Worm (Caenorhabditis elegans) whole organism, L4 larva: ENCODE results near the gene F35H10.5.

Experiments
- F10B5.3 ChIP-seq: sonication (generic microtip); optimal IDR thresholded peaks from 2 replicates; lab custom pipeline; 2016; ENCODE audit warnings: mild to moderate bottlenecking, missing genetic modification characterization, missing compliant biosample characterization
- Y48G9A.11 ChIP-seq: fragments of 200-800 bp; sonication (Bioruptor generic); IDR thresholded peaks from 2 replicates; pipeline ENCODE4 v1.3.6; 2022; ENCODE audit warnings: missing genetic modification reagents, missing genetic modification characterization, missing compliant biosample characterization
- Y5F2A.4 ChIP-seq: fragments of 200-800 bp; sonication (Bioruptor generic); optimal IDR thresholded peaks from 2 replicates; lab custom pipeline; 2018; ENCODE audit warnings: mild to moderate bottlenecking, missing genetic modification characterization, missing compliant biosample characterization
- Y75B8A.6 ChIP-seq: fragments of 200-800 bp; sonication (Bioruptor generic); IDR thresholded peaks from 2 replicates; pipeline ENCODE4 v1.3.6; 2022; ENCODE audit warnings: missing genetic modification reagents, missing genetic modification characterization, missing compliant biosample characterization
- aha-1 ChIP-seq: fragments of 150-350 bp; peaks from one replicate; lab custom pipeline; 2014; ENCODE audit warnings: missing biosample characterization, missing genetic modification characterization
- arid-1 ChIP-seq: fragments of 200-800 bp; sonication (Bioruptor generic); conservative IDR thresholded peaks from 2 replicates; pipeline ENCODE4 v1.3.6; 2022; ENCODE audit warnings: missing genetic modification reagents, missing genetic modification characterization, missing compliant biosample characterization
- attf-4 ChIP-seq: sonication (generic microtip); optimal IDR thresholded peaks from 3 replicates; lab custom pipeline; 2017; ENCODE audit warnings: missing biosample characterization, missing genetic modification characterization
- ceh-20 ChIP-seq: fragments of 200-800 bp; sonication (Bioruptor generic); IDR thresholded peaks from 2 replicates; pipeline ENCODE4 v1.3.6; 2022; ENCODE audit warnings: missing genetic modification reagents, missing genetic modification characterization, missing compliant biosample characterization
- ceh-32 ChIP-seq: sonication (generic microtip); optimal IDR thresholded peaks from 2 replicates; lab custom pipeline; 2016; ENCODE audit warnings: mild to moderate bottlenecking, missing genetic modification characterization, missing compliant biosample characterization; ENCODE audit not compliant: poor library complexity
- ces-1 ChIP-seq: fragments of 150-350 bp; sonication (generic microtip); optimal IDR thresholded peaks from 4 replicates; lab custom pipeline; 2014; ENCODE audit warnings: missing biosample characterization, missing genetic modification reagents, missing genetic modification characterization
- cey-2 ChIP-seq: sonication (generic microtip); optimal IDR thresholded peaks from 3 replicates; lab custom pipeline; 2017; ENCODE audit warnings: missing genetic modification characterization, mild to moderate bottlenecking, missing compliant biosample characterization, antibody characterized with exemption, borderline replicate concordance; ENCODE audit not compliant: insufficient read depth
- ctbp-1 ChIP-seq: fragments of 200-800 bp; sonication (Bioruptor generic); IDR thresholded peaks from 2 replicates; pipeline ENCODE4 v1.3.6; 2022; ENCODE audit warnings: missing genetic modification reagents, missing genetic modification characterization, missing compliant biosample characterization
- dmd-6 ChIP-seq: fragments of 200-800 bp; sonication (Bioruptor generic); IDR thresholded peaks from 2 replicates; pipeline ENCODE4 v1.3.6; 2022; ENCODE audit warnings: missing genetic modification reagents, missing genetic modification characterization, missing compliant biosample characterization
- dmd-9 ChIP-seq: fragments of 200-800 bp; sonication (Bioruptor generic); IDR thresholded peaks from 2 replicates; pipeline ENCODE4 v1.3.6; 2022; ENCODE audit warnings: missing genetic modification reagents, missing genetic modification characterization, missing compliant biosample characterization
- dpl-1 ChIP-seq: fragments of 150-350 bp; optimal IDR thresholded peaks from 2 replicates; lab custom pipeline; 2014; ENCODE audit warnings: missing biosample characterization, missing genetic modification reagents, missing genetic modification characterization
- dve-1 ChIP-seq: sonication (generic microtip); optimal IDR thresholded peaks from 2 replicates; lab custom pipeline; 2017; ENCODE audit warnings: antibody characterized with exemption, mild to moderate bottlenecking, missing genetic modification characterization, missing compliant biosample characterization; ENCODE audit not compliant: insufficient read depth
- egl-43 ChIP-seq: fragments of 200-800 bp; sonication (Bioruptor generic); IDR thresholded peaks from 2 replicates; pipeline ENCODE4 v1.3.6; 2022; ENCODE audit warnings: missing genetic modification reagents, missing genetic modification characterization, missing compliant biosample characterization
- fos-1 ChIP-seq: fragments of 150-350 bp; optimal IDR thresholded peaks from 2 replicates; lab custom pipeline; 2014; ENCODE audit warnings: missing biosample characterization, missing genetic modification characterization
- hif-1 ChIP-seq, 2 experiments: sonication (generic microtip); optimal IDR thresholded peaks; 2 replicates each; lab custom pipeline; 2016 to 2017; ENCODE audit warnings: missing compliant biosample characterization in 2 of 2, missing genetic modification characterization in 2 of 2, missing genetic modification reagents in 2 of 2, missing genotype in 2 of 2, mild to moderate bottlenecking in 1 of 2
- jun-1 ChIP-seq: fragments of 150-350 bp; optimal IDR thresholded peaks from 2 replicates; lab custom pipeline; 2014; ENCODE audit warnings: missing biosample characterization, missing genetic modification reagents, missing genetic modification characterization
- lin-1 ChIP-seq: fragments of 200-800 bp; sonication (Bioruptor generic); IDR thresholded peaks from 2 replicates; pipeline ENCODE4 v1.3.6; 2022; ENCODE audit warnings: missing genetic modification reagents, missing genetic modification characterization, missing compliant biosample characterization
- lin-38 ChIP-seq: fragments of 200-800 bp; sonication (Bioruptor generic); IDR thresholded peaks from 2 replicates; pipeline ENCODE4 v1.3.6; 2022; ENCODE audit warnings: missing genetic modification reagents, missing genetic modification characterization, missing compliant biosample characterization
- lir-3 ChIP-seq: sonication (generic microtip); optimal IDR thresholded peaks from 2 replicates; lab custom pipeline; 2016; ENCODE audit warnings: mild to moderate bottlenecking, missing genetic modification characterization, missing compliant biosample characterization
- madf-5 ChIP-seq, 2 experiments: fragments of 200-800 bp; sonication (Bioruptor generic); IDR thresholded peaks; 2 replicates each; pipeline ENCODE4 v1.3.6; 2022; ENCODE audit warnings: missing compliant biosample characterization in 2 of 2, missing genetic modification characterization in 2 of 2
- mdl-1 ChIP-seq, 2 experiments: fragments of 150-350 bp in 1 of 2; sonication (generic microtip) in 1 of 2; optimal IDR thresholded peaks; 2 replicates each; lab custom pipeline; 2014 to 2017; ENCODE audit warnings: missing biosample characterization in 2 of 2, missing genetic modification characterization in 2 of 2
- mdt-29 ChIP-seq: fragments of 200-800 bp; sonication (Bioruptor generic); IDR thresholded peaks from 2 replicates; pipeline ENCODE4 v1.3.6; 2022; ENCODE audit warnings: missing genetic modification reagents, missing genetic modification characterization, missing compliant biosample characterization
- mep-1 ChIP-seq: fragments of 150-350 bp; sonication (generic microtip); optimal IDR thresholded peaks from 3 replicates; lab custom pipeline; 2014; ENCODE audit warnings: missing biosample characterization, missing genetic modification characterization
- mes-2 ChIP-seq: sonication (generic microtip); optimal IDR thresholded peaks from 2 replicates; lab custom pipeline; 2016; ENCODE audit warnings: missing genotype, mild to moderate bottlenecking, missing genetic modification characterization, missing compliant biosample characterization; ENCODE audit not compliant: poor library complexity, severe bottlenecking
- mxl-3 ChIP-seq: fragments of 200-800 bp; sonication (Bioruptor generic); optimal IDR thresholded peaks from 2 replicates; lab custom pipeline; 2018; ENCODE audit warnings: mild to moderate bottlenecking, missing genetic modification characterization, missing compliant biosample characterization
- nhr-102 ChIP-seq: sonication (generic microtip); optimal IDR thresholded peaks from 2 replicates; lab custom pipeline; 2016; ENCODE audit warnings: mild to moderate bottlenecking, missing genetic modification characterization, moderate library complexity, missing compliant biosample characterization
- nhr-25 ChIP-seq: sonication (generic microtip); optimal IDR thresholded peaks from 2 replicates; lab custom pipeline; 2017; ENCODE audit warnings: missing genetic modification characterization, mild to moderate bottlenecking, missing compliant biosample characterization, antibody characterized with exemption, moderate library complexity, borderline replicate concordance; ENCODE audit not compliant: insufficient read depth
- nhr-41 ChIP-seq: fragments of 200-800 bp; sonication (Bioruptor generic); IDR thresholded peaks from 2 replicates; pipeline ENCODE4 v1.3.6; 2022; ENCODE audit warnings: missing genetic modification reagents, missing genetic modification characterization, missing compliant biosample characterization
- nhr-76 ChIP-seq: fragments of 150-350 bp; optimal IDR thresholded peaks from 2 replicates; lab custom pipeline; 2014; ENCODE audit warnings: missing biosample characterization, missing genetic modification characterization
- rbr-2 ChIP-seq: sonication (generic microtip); optimal IDR thresholded peaks from 2 replicates; lab custom pipeline; 2016; ENCODE audit warnings: missing genotype, missing genetic modification characterization, missing compliant biosample characterization
- set-16 ChIP-seq: fragments of 200-800 bp; sonication (Bioruptor generic); IDR thresholded peaks from 2 replicates; pipeline ENCODE4 v1.3.6; 2022; ENCODE audit warnings: missing genetic modification reagents, missing genetic modification characterization, missing compliant biosample characterization
- skn-1 ChIP-seq: fragments of 150-350 bp; optimal IDR thresholded peaks from 2 replicates; lab custom pipeline; 2014; ENCODE audit warnings: missing biosample characterization, missing genetic modification characterization
- snpc-1.2 ChIP-seq: fragments of 200-800 bp; sonication (Bioruptor generic); IDR thresholded peaks from 2 replicates; pipeline ENCODE4 v1.3.6; 2022; ENCODE audit warnings: missing genetic modification reagents, missing genetic modification characterization, missing compliant biosample characterization
- snpc-4 ChIP-seq: fragments of 150-350 bp; optimal IDR thresholded peaks from 2 replicates; lab custom pipeline; 2014; ENCODE audit warnings: missing biosample characterization, missing genetic modification characterization
- spr-3 ChIP-seq: fragments of 200-800 bp; sonication (Bioruptor generic); optimal IDR thresholded peaks from 2 replicates; lab custom pipeline; 2018; ENCODE audit warnings: mild to moderate bottlenecking, missing genetic modification characterization, missing compliant biosample characterization
- tra-1 ChIP-seq: fragments of 200-800 bp; sonication (Bioruptor generic); IDR thresholded peaks from 2 replicates; pipeline ENCODE4 v1.3.6; 2022; ENCODE audit warnings: missing genetic modification reagents, missing genetic modification characterization, missing compliant biosample characterization
- unc-39 ChIP-seq: sonication (generic microtip); optimal IDR thresholded peaks from 2 replicates; lab custom pipeline; 2017; ENCODE audit warnings: missing biosample characterization, missing genetic modification characterization
- unc-62 ChIP-seq, 3 experiments: fragments of 150-350 bp in 1 of 3; sonication (generic microtip); optimal IDR thresholded peaks in 2 of 3; peaks in 1 of 3; 1 replicate in 1 of 3; 2 replicates in 2 of 3; lab custom pipeline; 2014 to 2017; ENCODE audit warnings: missing biosample characterization in 3 of 3, missing genetic modification characterization in 3 of 3, missing genetic modification reagents in 3 of 3, missing genotype in 1 of 3
- vab-7 ChIP-seq: fragments of 200-800 bp; sonication (Bioruptor generic); IDR thresholded peaks from 2 replicates; pipeline ENCODE4 v1.3.6; 2022; ENCODE audit warnings: missing genetic modification reagents, missing genetic modification characterization, missing compliant biosample characterization
- zag-1 ChIP-seq: fragments of 150-350 bp; optimal IDR thresholded peaks from 2 replicates; lab custom pipeline; 2014; ENCODE audit warnings: missing biosample characterization, missing genetic modification characterization
- zfp-2 ChIP-seq: sonication (generic microtip); optimal IDR thresholded peaks from 2 replicates; lab custom pipeline; 2016; ENCODE audit warnings: mild to moderate bottlenecking, missing genetic modification characterization, missing compliant biosample characterization
- zfp-3 ChIP-seq: fragments of 200-800 bp; sonication (Bioruptor generic); conservative IDR thresholded peaks from 2 replicates; pipeline ENCODE4 v1.3.6; 2022; ENCODE audit warnings: missing genetic modification reagents, missing genetic modification characterization, missing compliant biosample characterization
- zip-11 ChIP-seq: fragments of 200-800 bp; sonication (Bioruptor generic); IDR thresholded peaks from 2 replicates; pipeline ENCODE4 v1.3.6; 2022; ENCODE audit warnings: missing genetic modification characterization, missing compliant biosample characterization
- ztf-11 ChIP-seq: fragments of 150-350 bp; optimal IDR thresholded peaks from 2 replicates; lab custom pipeline; 2014; ENCODE audit warnings: missing biosample characterization, missing genetic modification characterization
- ztf-7 ChIP-seq: fragments of 150-350 bp; optimal IDR thresholded peaks from 2 replicates; lab custom pipeline; 2014; ENCODE audit warnings: missing biosample characterization, missing genetic modification characterization

The F35H10.5 gene

ce11 chrIV:8252856-8253255, 47.7 kb upstream of the F35H10.5 start (continued):
- TF ChIP-seq ztf-11 (tag; lab: Kevin White, UChicago) (no peak), ceh-32 (tag; lab: Kevin White, UChicago) (no peak), cey-2 (tag; lab: Kevin White, UChicago) (no peak), F10B5.3 (tag; lab: Kevin White, UChicago) (peak; percentile 56), mep-1 (tag; lab: Kevin White, UChicago) (peak; percentile 84), zag-1 (tag; lab: Kevin White, UChicago) (no peak), dve-1 (tag; lab: Kevin White, UChicago) (peak; percentile 73), dpl-1 (GFP tag; lab: Kevin White, UChicago) (no peak), spr-3 (peak; percentile 58), Y75B8A.6 (GFP tag; lab: Robert Waterston, UW) (no peak), zfp-2 (tag; lab: Kevin White, UChicago) (peak; percentile 56), nhr-41 (GFP tag; lab: Robert Waterston, UW) (peak; percentile 78), mdl-1 (tag; optimal IDR thresholded peaks at IDR 0.05; lab: Kevin White, UChicago) (peak; percentile 1 to 71), tra-1 (GFP tag; lab: Robert Waterston, UW) (peak; percentile 83), madf-5 (GFP tag; IDR thresholded peaks at IDR 0.05; lab: Robert Waterston, UW) (peak; percentile 77 to 81; a peak in 2 of 4 replicates), snpc-4 (no peak), fos-1 (tag; lab: Kevin White, UChicago) (no peak), egl-43 (GFP tag; lab: Robert Waterston, UW) (no peak; the same call in 1 of the 2 replicates), set-16 (GFP tag; lab: Robert Waterston, UW) (no peak), unc-39 (tag; lab: Kevin White, UChicago) (no peak), nhr-76 (tag; lab: Kevin White, UChicago) (no peak), dmd-9 (GFP tag; lab: Robert Waterston, UW) (0 out of 2 replicates have a peak, but pooled peaks have one; percentile 49), Y5F2A.4 (peak; percentile 82), attf-4 (tag; lab: Kevin White, UChicago) (no peak), lin-38 (GFP tag; lab: Robert Waterston, UW) (peak; percentile 83), arid-1 (GFP tag; lab: Robert Waterston, UW) (peak; percentile 92), aha-1 (tag; lab: Kevin White, UChicago) (peak; percentile 95), dmd-6 (peak; percentile 78), skn-1 (tag; lab: Kevin White, UChicago) (no peak), zfp-3 (GFP tag; lab: Robert Waterston, UW) (peak; percentile 73), nhr-102 (tag; lab: Kevin White, UChicago) (peak; percentile 84), lir-3 (tag; lab: Kevin White, UChicago) (peak; percentile 55), ceh-20 (peak; percentile 81; the same call in 1 of the 2 replicates), ctbp-1 (no peak; the same call in 1 of the 2 replicates), snpc-1.2 (peak; percentile 93; the same call in 1 of the 2 replicates), ces-1 (no peak), rbr-2 (tag; lab: Kevin White, UChicago) (peak; percentile 72), vab-7 (GFP tag; lab: Robert Waterston, UW) (peak; percentile 94), ztf-7 (no peak), hif-1 (tag; optimal IDR thresholded peaks at IDR 0.05; lab: Kevin White, UChicago) (peak in 1 of 2 experiments; percentile 54), Y48G9A.11 (peak; percentile 80), unc-62 (GFP tag; optimal IDR thresholded peaks at IDR 0.05 in 1 of 2; lab: Kevin White, UChicago) (no peak), unc-62 (tag; optimal IDR thresholded peaks at IDR 0.05; lab: Kevin White, UChicago) (no peak), zip-11 (GFP tag; lab: Robert Waterston, UW) (peak; percentile 79), mes-2 (tag; lab: Kevin White, UChicago) (no peak), nhr-25 (tag; lab: Kevin White, UChicago) (no peak), jun-1 (tag; lab: Kevin White, UChicago) (no peak), mdt-29 (GFP tag; lab: Robert Waterston, UW) (no peak), mxl-3 (GFP tag; lab: Kevin White, UChicago) (peak; percentile 64), lin-1 (GFP tag; lab: Robert Waterston, UW) (peak; percentile 83; the same call in 1 of the 2 replicates)
